Worm (Caenorhabditis elegans): ENCODE data around the gene Y43B11AL.1.

DNA sequence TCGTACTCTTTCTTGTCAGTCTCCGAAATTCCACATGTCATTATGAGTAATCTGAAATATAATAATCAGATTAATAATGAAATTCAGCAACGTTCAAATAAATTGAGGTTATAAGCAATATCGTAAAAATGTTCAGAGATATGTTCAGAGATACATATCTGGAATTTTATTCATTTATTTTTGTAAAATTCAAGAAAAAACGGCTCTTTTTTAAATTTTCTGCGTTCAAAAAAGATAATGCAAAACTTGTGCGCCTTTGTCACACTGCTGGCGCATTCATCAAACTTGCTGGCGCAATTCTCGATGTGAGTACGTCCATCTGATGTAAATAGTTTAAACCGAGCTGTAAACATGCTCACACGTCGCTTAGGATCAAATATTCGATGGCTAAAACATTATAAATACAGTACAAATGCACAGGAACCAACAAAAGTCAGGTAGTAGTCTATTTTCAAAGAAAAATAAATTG, 38.1 kb downstream of the Y43B11AL.1 start, which contains the start of the genes rde-8 and ZC477.3:
- TF ChIP-seq him-1 (tag; optimal IDR thresholded peaks at IDR 0.05) (no peak), dao-5 (tag; optimal IDR thresholded peaks at IDR 0.05) (no peak), W03F9.2 (tag; optimal IDR thresholded peaks at IDR 0.05) (peak; percentile 75)
